Fruit fly (Drosophila melanogaster) whole organism, embryonic: ENCODE data around the gene CG1910.

ENCODE experiments used
- Bteb2 ChIP-seq: fragments of 200-800 bp; sonication (Bioruptor generic); optimal IDR thresholded peaks from 2 replicates; lab custom pipeline; 2016; ENCODE audit warnings: missing biosample characterization, missing genetic modification characterization
- CG11695 ChIP-seq: fragments of 200-800 bp; sonication (Bioruptor generic); IDR thresholded peaks from 3 replicates; pipeline ENCODE4 v1.3.6; 2022; ENCODE audit warnings: missing biosample characterization, missing genetic modification characterization
- CG12071 ChIP-seq: fragments of 200-800 bp; sonication (Bioruptor generic); optimal IDR thresholded peaks from 3 replicates; lab custom pipeline; 2018; ENCODE audit warnings: missing biosample characterization, mild to moderate bottlenecking, missing genetic modification characterization
- CG12219 ChIP-seq: fragments of 200-800 bp; sonication (Bioruptor generic); optimal IDR thresholded peaks from 3 replicates; lab custom pipeline; 2018; ENCODE audit warnings: missing biosample characterization, mild to moderate bottlenecking, missing genetic modification characterization
- CG12744 ChIP-seq: fragments of 200-800 bp; sonication (Bioruptor generic); optimal IDR thresholded peaks from 2 replicates; lab custom pipeline; 2016; ENCODE audit warnings: missing biosample characterization, missing genetic modification characterization
- CG13424 ChIP-seq: fragments of 200-800 bp; sonication (Bioruptor generic); optimal IDR thresholded peaks from 2 replicates; lab custom pipeline; 2019; ENCODE audit warnings: missing biosample characterization, mild to moderate bottlenecking, missing genetic modification characterization, moderate library complexity
- CG14860 ChIP-seq: fragments of 200-800 bp; sonication (Bioruptor generic); IDR thresholded peaks from 3 replicates; pipeline ENCODE4 v1.3.6; 2022; ENCODE audit warnings: missing biosample characterization, missing genetic modification characterization; ENCODE audit not compliant: partially characterized antibody
- CG17912 ChIP-seq: fragments of 200-800 bp; sonication (Bioruptor generic); optimal IDR thresholded peaks from 2 replicates; lab custom pipeline; 2018; ENCODE audit warnings: missing biosample characterization, mild to moderate bottlenecking, missing genetic modification characterization
- CG2129 ChIP-seq: fragments of 200-800 bp; sonication (Bioruptor generic); IDR thresholded peaks from 2 replicates; pipeline ENCODE4 v1.3.6; 2022; ENCODE audit warnings: missing biosample characterization, missing genetic modification characterization; ENCODE audit not compliant: partially characterized antibody
- CG32532 ChIP-seq: fragments of 200-800 bp; sonication (Bioruptor generic); IDR thresholded peaks from 2 replicates; pipeline ENCODE4 v1.3.6; 2022; ENCODE audit warnings: missing biosample characterization, missing genetic modification characterization
- CG33213 ChIP-seq: fragments of 200-800 bp; sonication (Bioruptor generic); optimal IDR thresholded peaks from 3 replicates; lab custom pipeline; 2016; ENCODE audit warnings: missing biosample characterization, missing genetic modification characterization
- CG34224 ChIP-seq: fragments of 200-800 bp; sonication (Bioruptor generic); IDR thresholded peaks from 3 replicates; pipeline ENCODE4 v1.3.6; 2022; ENCODE audit warnings: missing biosample characterization, missing genetic modification characterization; ENCODE audit not compliant: partially characterized antibody
- CG3726 ChIP-seq: fragments of 200-800 bp; sonication (Bioruptor generic); IDR thresholded peaks from 3 replicates; pipeline ENCODE4, ENCODE4 v1.3.6; 2022; ENCODE audit warnings: missing biosample characterization, missing genetic modification characterization
- CG4820 ChIP-seq: fragments of 200-800 bp; sonication (Bioruptor generic); optimal IDR thresholded peaks from 3 replicates; lab custom pipeline; 2016; ENCODE audit warnings: missing biosample characterization, missing genetic modification characterization
- CG6254 ChIP-seq: fragments of 200-800 bp; sonication (Bioruptor generic); optimal IDR thresholded peaks from 3 replicates; lab custom pipeline; 2017; ENCODE audit warnings: mild to moderate bottlenecking, missing biosample characterization, missing genetic modification reagents, missing genetic modification characterization
- CG6272 ChIP-seq: fragments of 200-800 bp; sonication (Bioruptor generic); IDR thresholded peaks from 2 replicates; pipeline ENCODE4 v1.3.6; 2022; ENCODE audit warnings: missing biosample characterization, missing genetic modification characterization
- CG8281 ChIP-seq: fragments of 200-800 bp; sonication (Bioruptor generic); optimal IDR thresholded peaks from 2 replicates; lab custom pipeline; 2018; ENCODE audit warnings: missing biosample characterization, mild to moderate bottlenecking, missing genetic modification characterization, moderate library complexity
- CG8478 ChIP-seq: fragments of >200 bp; optimal IDR thresholded peaks from 2 replicates; lab custom pipeline; 2018
- CG8765 ChIP-seq: fragments of 200-800 bp; sonication (Bioruptor generic); IDR thresholded peaks from 2 replicates; pipeline ENCODE4 v1.3.6; 2022; ENCODE audit warnings: missing biosample characterization, missing genetic modification characterization
- CHES-1-like ChIP-seq: fragments of 200-800 bp; sonication (Bioruptor generic); optimal IDR thresholded peaks from 2 replicates; lab custom pipeline; 2016; ENCODE audit warnings: missing biosample characterization, missing genetic modification characterization
- Dll ChIP-seq: fragments of 200-800 bp; sonication (Bioruptor generic); IDR thresholded peaks from 4 replicates; pipeline ENCODE4 v1.3.6; 2022; ENCODE audit warnings: missing biosample characterization, missing genetic modification characterization; ENCODE audit not compliant: partially characterized antibody
- E2f1 ChIP-seq: fragments of 200-800 bp; sonication (Bioruptor generic); IDR thresholded peaks from 2 replicates; pipeline ENCODE4 v1.3.6; 2022; ENCODE audit warnings: missing biosample characterization, missing genetic modification characterization
- E2f2 ChIP-seq: fragments of 200-800 bp; sonication (Bioruptor generic); IDR thresholded peaks from 2 replicates; pipeline ENCODE4 v1.3.6; 2022; ENCODE audit warnings: missing biosample characterization, missing genetic modification characterization
- Elba2 ChIP-seq: fragments of 200-800 bp; sonication (Bioruptor generic); optimal IDR thresholded peaks from 3 replicates; lab custom pipeline; 2016; ENCODE audit warnings: missing biosample characterization, missing genetic modification characterization
- MESR4 ChIP-seq: fragments of 200-800 bp; sonication (Bioruptor generic); optimal IDR thresholded peaks from 2 replicates; lab custom pipeline; 2018; ENCODE audit warnings: missing biosample characterization, mild to moderate bottlenecking, missing genetic modification characterization, moderate library complexity
- Nf-YA ChIP-seq: fragments of 200-800 bp; sonication (Bioruptor generic); IDR thresholded peaks from 2 replicates; pipeline ENCODE4 v1.3.6; 2022; ENCODE audit warnings: missing biosample characterization, missing genetic modification characterization
- Oaz ChIP-seq: fragments of 200-800 bp; sonication (Bioruptor generic); IDR thresholded peaks from 2 replicates; pipeline ENCODE4 v1.3.6; 2022; ENCODE audit warnings: missing biosample characterization, missing genetic modification characterization
- Ravus ChIP-seq: fragments of 200-800 bp; sonication (Bioruptor generic); IDR thresholded peaks from 2 replicates; pipeline ENCODE4 v1.3.6; 2022; ENCODE audit warnings: missing biosample characterization, missing genetic modification characterization
- Sox100B ChIP-seq: fragments of 200-800 bp; sonication (Bioruptor generic); optimal IDR thresholded peaks from 3 replicates; lab custom pipeline; 2018; ENCODE audit warnings: missing biosample characterization, mild to moderate bottlenecking, missing genetic modification characterization
- TFAM ChIP-seq: fragments of 200-800 bp; sonication (Bioruptor generic); optimal IDR thresholded peaks from 2 replicates; lab custom pipeline; 2017; ENCODE audit warnings: missing biosample characterization, missing genetic modification characterization, inconsistent platforms
- Usf ChIP-seq: fragments of 200-800 bp; sonication (Bioruptor generic); optimal IDR thresholded peaks from 2 replicates; lab custom pipeline; 2017; ENCODE audit warnings: missing genotype, missing biosample characterization, missing genetic modification characterization
- ac ChIP-seq: fragments of 200-800 bp; sonication (Bioruptor generic); optimal IDR thresholded peaks from 3 replicates; lab custom pipeline; 2017; ENCODE audit warnings: missing biosample characterization, mild to moderate bottlenecking, missing genetic modification characterization
- amos ChIP-seq: fragments of 200-800 bp; sonication (Bioruptor generic); IDR thresholded peaks from 2 replicates; pipeline ENCODE4 v1.3.6; 2022; ENCODE audit warnings: missing biosample characterization, missing genetic modification characterization; ENCODE audit not compliant: partially characterized antibody
- chinmo ChIP-seq: fragments of 200-800 bp; sonication (Bioruptor generic); IDR thresholded peaks from 4 replicates; pipeline ENCODE4 v1.3.6; 2022; ENCODE audit warnings: missing biosample characterization, missing genetic modification characterization; ENCODE audit not compliant: partially characterized antibody
- crp ChIP-seq, 2 experiments: fragments of 200-800 bp; sonication (Bioruptor generic); optimal IDR thresholded peaks; 2 replicates in 1 of 2; 3 replicates in 1 of 2; lab custom pipeline; 2017; ENCODE audit warnings: missing biosample characterization in 2 of 2, missing genetic modification characterization in 2 of 2, mild to moderate bottlenecking in 1 of 2, moderate library complexity in 1 of 2
- da ChIP-seq: fragments of 200-800 bp; sonication (Bioruptor generic); optimal IDR thresholded peaks from 2 replicates; lab custom pipeline; 2016; ENCODE audit warnings: missing biosample characterization, missing genetic modification characterization
- fd64A ChIP-seq: fragments of 200-800 bp; sonication (Bioruptor generic); optimal IDR thresholded peaks from 3 replicates; lab custom pipeline; 2018; ENCODE audit warnings: missing biosample characterization, mild to moderate bottlenecking, missing genetic modification characterization
- gcm2 ChIP-seq: fragments of 200-800 bp; sonication (Bioruptor generic); optimal IDR thresholded peaks from 2 replicates; lab custom pipeline; 2016; ENCODE audit warnings: missing biosample characterization, missing genetic modification characterization
- grau ChIP-seq: fragments of 200-800 bp; optimal IDR thresholded peaks from 3 replicates; lab custom pipeline; 2019; ENCODE audit warnings: missing biosample characterization, mild to moderate bottlenecking, missing genetic modification characterization, moderate library complexity
- h ChIP-seq: fragments of >200 bp; optimal IDR thresholded peaks from 2 replicates; lab custom pipeline; 2017
- lmd ChIP-seq: fragments of 200-800 bp; sonication (Bioruptor generic); IDR thresholded peaks from 2 replicates; pipeline ENCODE4 v1.3.6; 2022; ENCODE audit warnings: missing biosample characterization, missing genetic modification characterization
- maf-S ChIP-seq: fragments of 200-800 bp; sonication (Bioruptor generic); optimal IDR thresholded peaks from 2 replicates; lab custom pipeline; 2016; ENCODE audit warnings: missing biosample characterization, missing genetic modification characterization
- nerfin-2 ChIP-seq: fragments of 200-800 bp; sonication (Bioruptor generic); IDR thresholded peaks from 2 replicates; pipeline ENCODE4 v1.3.6; 2022; ENCODE audit warnings: missing biosample characterization, missing genetic modification characterization; ENCODE audit not compliant: partially characterized antibody
- prd ChIP-seq, 3 experiments: fragments of >200 bp in 2 of 3; fragments of 200-800 bp in 1 of 3; sonication (Bioruptor generic) in 1 of 3; optimal IDR thresholded peaks in 2 of 3; IDR thresholded peaks in 1 of 3; 2 replicates in 2 of 3; 3 replicates in 1 of 3; pipeline versions ENCODE4 v1.3.6 to Lab custom; 2017 to 2022; ENCODE audit warnings: missing biosample characterization in 1 of 3, missing genetic modification characterization in 1 of 3
- pzg ChIP-seq: fragments of 200-800 bp; sonication (Bioruptor generic); optimal IDR thresholded peaks from 3 replicates; lab custom pipeline; 2018; ENCODE audit warnings: missing biosample characterization, mild to moderate bottlenecking, missing genetic modification characterization, moderate library complexity
- repo ChIP-seq: fragments of 200-800 bp; sonication (Bioruptor generic); optimal IDR thresholded peaks from 2 replicates; lab custom pipeline; 2016; ENCODE audit warnings: missing biosample characterization, missing genetic modification characterization
- scrt ChIP-seq: fragments of 200-800 bp; sonication (Bioruptor generic); optimal IDR thresholded peaks from 2 replicates; lab custom pipeline; 2018; ENCODE audit warnings: missing biosample characterization, mild to moderate bottlenecking, missing genetic modification characterization, moderate library complexity
- ssp ChIP-seq: fragments of 200-800 bp; sonication (Bioruptor generic); IDR thresholded peaks from 2 replicates; pipeline ENCODE4 v1.3.6; 2022; ENCODE audit warnings: missing biosample characterization, missing genetic modification characterization
- trh ChIP-seq: fragments of 200-800 bp; sonication (Bioruptor generic); optimal IDR thresholded peaks from 2 replicates; lab custom pipeline; 2016; ENCODE audit warnings: missing biosample characterization, missing genetic modification characterization
- unpg ChIP-seq: fragments of 200-800 bp; sonication (Bioruptor generic); optimal IDR thresholded peaks from 3 replicates; lab custom pipeline; 2018; ENCODE audit warnings: missing biosample characterization, mild to moderate bottlenecking, missing genetic modification characterization, moderate library complexity
- wdn ChIP-seq: fragments of 200-800 bp; sonication (Bioruptor generic); IDR thresholded peaks from 2 replicates; pipeline ENCODE4 v1.3.6; 2022; ENCODE audit warnings: missing biosample characterization, missing genetic modification characterization
- z ChIP-seq: fragments of 200-800 bp; sonication (Bioruptor generic); IDR thresholded peaks from 3 replicates; pipeline ENCODE4 v1.3.6; 2022; ENCODE audit warnings: missing biosample characterization, missing genetic modification characterization

Gene CG1910

dm6 chr3R:31712585-31712984 lies 34.9 kb upstream of the CG1910 start (continued):
- no peak for TF ChIP-seq prd (optimal IDR thresholded peaks at IDR 0.05; lab: Kevin White, UChicago)
- TF ChIP-seq prd (GFP tag; IDR thresholded peaks at IDR 0.05; lab: Robert Waterston, UW): no peak; the same call in 2 of the 3 replicates
- no peak for TF ChIP-seq Bteb2 (GFP tag; lab: Kevin White, UChicago)
- no peak for TF ChIP-seq pzg
- no peak for TF ChIP-seq Usf (GFP tag; lab: Kevin White, UChicago)
- TF ChIP-seq TFAM: no peak
- no peak for TF ChIP-seq da (GFP tag; lab: Kevin White, UChicago)
- TF ChIP-seq z (GFP tag; lab: Robert Waterston, UW): no peak
- TF ChIP-seq CG32532 (GFP tag; lab: Robert Waterston, UW): no peak
- peak; percentile 30 for TF ChIP-seq unpg (GFP tag; lab: Kevin White, UChicago)
- no peak for TF ChIP-seq Ravus (GFP tag; lab: Robert Waterston, UW)
- TF ChIP-seq ssp: no peak
- TF ChIP-seq wdn (GFP tag; lab: Robert Waterston, UW): no peak
- 0 out of 3 replicates have a peak, but pooled peaks have one; percentile 16 for TF ChIP-seq CG11695 (GFP tag; lab: Robert Waterston, UW)
- no peak for TF ChIP-seq Elba2 (GFP tag; lab: Kevin White, UChicago)
- no peak for TF ChIP-seq repo (GFP tag; lab: Kevin White, UChicago)
- TF ChIP-seq scrt (GFP tag; lab: Kevin White, UChicago): no peak
- no peak for TF ChIP-seq CG6272 (GFP tag; lab: Robert Waterston, UW)
- no peak for TF ChIP-seq Dll (GFP tag; lab: Robert Waterston, UW)
- no peak for TF ChIP-seq CG8281 (tag; lab: Kevin White, UChicago)
- no peak for TF ChIP-seq CG4820 (GFP tag; lab: Kevin White, UChicago)
- no peak for TF ChIP-seq E2f1 (GFP tag; lab: Robert Waterston, UW)
- no peak for TF ChIP-seq CG2129 (GFP tag; lab: Robert Waterston, UW)
- TF ChIP-seq CG8765 (GFP tag; lab: Robert Waterston, UW): no peak
- TF ChIP-seq trh (GFP tag; lab: Kevin White, UChicago): no peak
- no peak for TF ChIP-seq CG3726 (GFP tag; lab: Robert Waterston, UW)
- TF ChIP-seq Sox100B (GFP tag; lab: Kevin White, UChicago): peak; percentile 26
- no peak for TF ChIP-seq fd64A (GFP tag; lab: Kevin White, UChicago)
- TF ChIP-seq ac (GFP tag; lab: Kevin White, UChicago): no peak
- TF ChIP-seq MESR4 (GFP tag; lab: Kevin White, UChicago): no peak
- TF ChIP-seq Nf-YA (GFP tag; lab: Robert Waterston, UW): no peak
- TF ChIP-seq CG14860 (GFP tag; lab: Robert Waterston, UW): no peak
- no peak for TF ChIP-seq maf-S (GFP tag; lab: Kevin White, UChicago)
- TF ChIP-seq grau (tag; lab: Kevin White, UChicago): peak; percentile 16
- TF ChIP-seq Oaz (GFP tag; lab: Robert Waterston, UW): no peak
- no peak for TF ChIP-seq chinmo (GFP tag; lab: Robert Waterston, UW)
- peak; percentile 6 for TF ChIP-seq CG13424 (tag; lab: Kevin White, UChicago)
- TF ChIP-seq h: no peak
- no peak for TF ChIP-seq CG12071
- TF ChIP-seq CG33213 (GFP tag; lab: Kevin White, UChicago): no peak
- no peak for TF ChIP-seq E2f2
- 0 out of 2 replicates have a peak, but pooled peaks have one; percentile 5 for TF ChIP-seq lmd (GFP tag; lab: Robert Waterston, UW)
- TF ChIP-seq CG17912: no peak
- TF ChIP-seq CG6254 (GFP tag; lab: Kevin White, UChicago): peak; percentile 8
- no peak for TF ChIP-seq crp (GFP tag; optimal IDR thresholded peaks at IDR 0.05; lab: Kevin White, UChicago)
- TF ChIP-seq gcm2 (GFP tag; lab: Kevin White, UChicago): no peak
- no peak for TF ChIP-seq CG8478 (lab: Kevin White, UChicago)
- no peak for TF ChIP-seq CG12219 (GFP tag; lab: Kevin White, UChicago)
- no peak for TF ChIP-seq nerfin-2 (GFP tag; lab: Robert Waterston, UW)
- no peak for TF ChIP-seq CHES-1-like (GFP tag; lab: Kevin White, UChicago)
- no peak for TF ChIP-seq amos
- TF ChIP-seq CG34224 (GFP tag; lab: Robert Waterston, UW): no peak
- no peak for TF ChIP-seq CG12744
